Fruit fly (Drosophila melanogaster): ENCODE results near the gene Antp.
A peak's percentile ranks its signal among the peaks of the same experiment; 100 is the strongest.

DNA sequence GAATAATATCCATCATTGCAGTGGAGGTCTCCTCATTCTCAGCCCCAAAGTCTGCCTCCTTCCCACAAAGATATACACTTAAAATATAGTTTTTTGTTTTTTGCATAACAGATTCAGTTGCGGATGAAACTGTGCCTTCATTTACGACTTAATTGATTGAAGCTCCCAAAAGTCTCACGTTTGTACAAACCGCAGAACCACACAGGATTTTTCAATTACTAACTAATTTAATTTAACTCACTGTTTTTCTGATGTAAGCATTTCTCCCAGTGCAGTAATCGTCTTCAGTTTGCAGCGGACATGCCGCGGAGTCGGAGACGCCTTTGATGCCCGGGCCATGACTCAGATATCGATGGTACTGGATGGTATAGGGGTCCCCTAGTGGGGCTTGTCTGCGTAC lies 25.5 kb upstream of the Antp start:
- TF ChIP-seq CG15710 (tag; optimal IDR thresholded peaks at IDR 0.05), result peak; percentile 87
- TF ChIP-seq CG12605 (GFP tag; IDR thresholded peaks at IDR 0.05), result no peak
- peak; percentile 23 for TF ChIP-seq D1 (tag; optimal IDR thresholded peaks at IDR 0.05)

Measured in whole organism, pupa.